Worm (Caenorhabditis elegans) whole organism, mixed stage, embryonic: Measurements from ENCODE around the gene srv-34.

ENCODE experiments used
- bed-3 ChIP-seq: fragments of 200-800 bp; sonication (Bioruptor generic); optimal IDR thresholded peaks from 3 replicates; lab custom pipeline; 2018; ENCODE audit warnings: mild to moderate bottlenecking, missing genetic modification characterization, moderate library complexity, missing compliant biosample characterization
- blmp-1 ChIP-seq: fragments of 150-350 bp; optimal IDR thresholded peaks from 2 replicates; lab custom pipeline; 2014; ENCODE audit warnings: missing biosample characterization, missing genetic modification characterization
- ces-1 ChIP-seq: fragments of 150-350 bp; optimal IDR thresholded peaks from 2 replicates; lab custom pipeline; 2014; ENCODE audit warnings: missing biosample characterization, missing genetic modification reagents, missing genetic modification characterization
- drap-1 ChIP-seq: fragments of 200-800 bp; sonication (Bioruptor generic); optimal IDR thresholded peaks from 3 replicates; lab custom pipeline; 2018; ENCODE audit warnings: mild to moderate bottlenecking, missing genetic modification characterization, missing compliant biosample characterization
- elt-1 ChIP-seq: sonication (generic microtip); optimal IDR thresholded peaks from 2 replicates; lab custom pipeline; 2017; ENCODE audit warnings: missing genetic modification characterization, mild to moderate bottlenecking, missing compliant biosample characterization, antibody characterized with exemption, moderate library complexity, borderline replicate concordance; ENCODE audit not compliant: insufficient read depth
- elt-3 ChIP-seq: fragments of 150-350 bp; optimal IDR thresholded peaks from 2 replicates; lab custom pipeline; 2014; ENCODE audit warnings: missing biosample characterization, missing genetic modification characterization
- ham-2 ChIP-seq: fragments of 200-800 bp; sonication (Bioruptor generic); optimal IDR thresholded peaks from 2 replicates; lab custom pipeline; 2018; ENCODE audit warnings: mild to moderate bottlenecking, missing genetic modification characterization, missing compliant biosample characterization
- mab-5 ChIP-seq: fragments of 150-350 bp; optimal IDR thresholded peaks from 2 replicates; lab custom pipeline; 2014; ENCODE audit warnings: missing biosample characterization, missing genetic modification characterization
- nhr-2 ChIP-seq: fragments of 150-350 bp; optimal IDR thresholded peaks from 2 replicates; lab custom pipeline; 2014; ENCODE audit warnings: missing biosample characterization, missing genetic modification characterization
- snpc-4 ChIP-seq: fragments of 150-350 bp; optimal IDR thresholded peaks from 2 replicates; lab custom pipeline; 2014; ENCODE audit warnings: missing biosample characterization, missing genetic modification characterization
- unc-39 ChIP-seq: fragments of 150-350 bp; optimal IDR thresholded peaks from 2 replicates; lab custom pipeline; 2014; ENCODE audit warnings: missing biosample characterization, missing genetic modification characterization
- ztf-11 ChIP-seq: fragments of 150-350 bp; optimal IDR thresholded peaks from 2 replicates; lab custom pipeline; 2014; ENCODE audit warnings: missing biosample characterization, missing genetic modification characterization

ce11 chrV:16342258-16342618 is 32.3 kb downstream of the srv-34 start, which contains the start of gene nhr-193:
- TF ChIP-seq ces-1 (GFP tag; lab: Kevin White, UChicago) = no peak
- TF ChIP-seq drap-1 (GFP tag; lab: Kevin White, UChicago) = no peak
- no peak for TF ChIP-seq elt-1
- no peak for TF ChIP-seq ztf-11
- no peak for TF ChIP-seq snpc-4
- no peak for TF ChIP-seq elt-3
- no peak for TF ChIP-seq unc-39
- no peak for TF ChIP-seq ham-2
- no peak for TF ChIP-seq mab-5 (tag; lab: Kevin White, UChicago)
- no peak for TF ChIP-seq bed-3
- TF ChIP-seq blmp-1 (tag; lab: Kevin White, UChicago) = no peak
- no peak for TF ChIP-seq nhr-2
